Worm (Caenorhabditis elegans) whole organism, L4 larva: ENCODE data around the gene twk-49.

Source experiments
- F10B5.3 ChIP-seq: sonication (generic microtip); optimal IDR thresholded peaks from 2 replicates; lab custom pipeline; 2016; ENCODE audit warnings: mild to moderate bottlenecking, missing genetic modification characterization, missing compliant biosample characterization
- ZK337.2 ChIP-seq: fragments of 200-800 bp; sonication (Bioruptor generic); IDR thresholded peaks from 2 replicates; pipeline ENCODE4 v1.3.6; 2022; ENCODE audit warnings: missing genetic modification reagents, missing genetic modification characterization, missing compliant biosample characterization
- ama-1 ChIP-seq: fragments of 150-350 bp; optimal IDR thresholded peaks from 2 replicates; lab custom pipeline; 2014; ENCODE audit warnings: inconsistent platforms, mixed read lengths
- egl-27 ChIP-seq: sonication (generic microtip); optimal IDR thresholded peaks from 3 replicates; lab custom pipeline; 2017; ENCODE audit warnings: missing biosample characterization, missing genetic modification reagents, missing genetic modification characterization
- lin-39 ChIP-seq: fragments of 150-350 bp; optimal IDR thresholded peaks from 2 replicates; lab custom pipeline; 2014; ENCODE audit warnings: missing biosample characterization, missing genetic modification reagents, missing genetic modification characterization
- mdl-1 ChIP-seq, 2 experiments: fragments of 150-350 bp in 1 of 2; sonication (generic microtip) in 1 of 2; optimal IDR thresholded peaks; 2 replicates each; lab custom pipeline; 2014 to 2017; ENCODE audit warnings: missing biosample characterization in 2 of 2, missing genetic modification characterization in 2 of 2
- nhr-111 ChIP-seq: fragments of 200-800 bp; sonication (Bioruptor generic); optimal IDR thresholded peaks from 2 replicates; lab custom pipeline; 2018; ENCODE audit warnings: mild to moderate bottlenecking, missing genetic modification characterization, missing compliant biosample characterization
- nhr-76 ChIP-seq: fragments of 150-350 bp; optimal IDR thresholded peaks from 2 replicates; lab custom pipeline; 2014; ENCODE audit warnings: missing biosample characterization, missing genetic modification characterization
- skn-1 ChIP-seq: fragments of 150-350 bp; optimal IDR thresholded peaks from 2 replicates; lab custom pipeline; 2014; ENCODE audit warnings: missing biosample characterization, missing genetic modification characterization
- snpc-4 ChIP-seq: fragments of 150-350 bp; optimal IDR thresholded peaks from 2 replicates; lab custom pipeline; 2014; ENCODE audit warnings: missing biosample characterization, missing genetic modification characterization
- zag-1 ChIP-seq: fragments of 150-350 bp; optimal IDR thresholded peaks from 2 replicates; lab custom pipeline; 2014; ENCODE audit warnings: missing biosample characterization, missing genetic modification characterization
- zfp-2 ChIP-seq: sonication (generic microtip); optimal IDR thresholded peaks from 2 replicates; lab custom pipeline; 2016; ENCODE audit warnings: mild to moderate bottlenecking, missing genetic modification characterization, missing compliant biosample characterization

DNA sequence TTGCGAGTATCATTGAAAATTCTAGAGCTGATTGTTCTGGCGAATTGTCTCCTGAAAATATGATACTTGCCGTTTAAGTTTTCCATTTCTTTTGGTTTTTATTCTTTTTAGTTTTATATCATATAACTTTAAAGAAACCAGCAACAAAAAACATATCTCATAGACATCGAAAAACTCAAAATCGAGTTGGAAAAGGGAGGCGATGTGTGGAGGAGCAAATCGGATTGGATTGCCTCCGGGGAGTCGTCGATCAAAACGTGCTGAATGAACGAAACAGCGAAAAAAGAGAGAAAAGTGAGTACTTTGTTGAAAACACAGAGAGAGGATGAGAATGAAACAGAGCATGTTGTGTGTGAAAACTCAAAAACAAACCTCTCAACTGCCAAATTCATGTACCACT, 1.8 kb downstream of the twk-49 start:
- TF ChIP-seq ama-1 (lab: Kevin White, UChicago), result no peak
- TF ChIP-seq nhr-111 (GFP tag; lab: Kevin White, UChicago), result no peak
- TF ChIP-seq ZK337.2 (GFP tag; lab: Robert Waterston, UW), result no peak
- no peak for TF ChIP-seq zfp-2 (tag; lab: Kevin White, UChicago)
- no peak for TF ChIP-seq snpc-4 (tag; lab: Kevin White, UChicago)
- TF ChIP-seq nhr-76 (tag; lab: Kevin White, UChicago), result no peak
- TF ChIP-seq egl-27 (tag; lab: Kevin White, UChicago), result no peak
- TF ChIP-seq zag-1 (tag; lab: Kevin White, UChicago), result no peak
- TF ChIP-seq F10B5.3 (tag; lab: Kevin White, UChicago), result no peak
- no peak for TF ChIP-seq mdl-1 (tag; optimal IDR thresholded peaks at IDR 0.05; lab: Kevin White, UChicago)
- TF ChIP-seq lin-39 (tag; lab: Kevin White, UChicago), result no peak
- no peak for TF ChIP-seq skn-1 (tag; lab: Kevin White, UChicago)
